Worm (Caenorhabditis elegans) whole organism, L2 larva: Measurements from ENCODE around the gene kin-20.

Experiments used
- F13H6.1 ChIP-seq: sonication (generic microtip); optimal IDR thresholded peaks from 2 replicates; lab custom pipeline; 2016; ENCODE audit warnings: missing genetic modification characterization, missing compliant biosample characterization
- R02D3.7 ChIP-seq: fragments of 150-350 bp; optimal IDR thresholded peaks from 2 replicates; lab custom pipeline; 2014; ENCODE audit warnings: missing biosample characterization, missing genetic modification characterization
- Y55F3AM.14 ChIP-seq: fragments of 200-800 bp; sonication (Bioruptor generic); optimal IDR thresholded peaks from 2 replicates; lab custom pipeline; 2018; ENCODE audit warnings: mild to moderate bottlenecking, missing genetic modification characterization, missing compliant biosample characterization
- ZK546.5 ChIP-seq: sonication (generic microtip); optimal IDR thresholded peaks from 2 replicates; lab custom pipeline; 2017; ENCODE audit warnings: missing biosample characterization, missing genetic modification characterization
- aly-2 ChIP-seq: fragments of 150-350 bp; optimal IDR thresholded peaks from 2 replicates; lab custom pipeline; 2014; ENCODE audit warnings: missing biosample characterization, missing genetic modification characterization
- ama-1 ChIP-seq: fragments of 150-350 bp; optimal IDR thresholded peaks from 2 replicates; lab custom pipeline; 2018; ENCODE audit warnings: inconsistent platforms
- blmp-1 ChIP-seq: sonication (generic microtip); optimal IDR thresholded peaks from 2 replicates; lab custom pipeline; 2017; ENCODE audit warnings: missing genetic modification characterization, mild to moderate bottlenecking, missing compliant biosample characterization, antibody characterized with exemption, moderate library complexity; ENCODE audit not compliant: insufficient read depth
- ceh-16 ChIP-seq: fragments of 150-350 bp; optimal IDR thresholded peaks from 2 replicates; lab custom pipeline; 2014; ENCODE audit warnings: missing biosample characterization, missing genetic modification characterization
- ceh-82 ChIP-seq: fragments of 150-350 bp; optimal IDR thresholded peaks from 2 replicates; lab custom pipeline; 2014; ENCODE audit warnings: missing biosample characterization, missing genetic modification characterization
- egl-27 ChIP-seq: sonication (generic microtip); optimal IDR thresholded peaks from 3 replicates; lab custom pipeline; 2017; ENCODE audit warnings: missing biosample characterization, missing genetic modification reagents, missing genetic modification characterization
- fos-1 ChIP-seq: fragments of 150-350 bp; optimal IDR thresholded peaks from 2 replicates; lab custom pipeline; 2014; ENCODE audit warnings: missing biosample characterization, missing genetic modification characterization
- gmeb-1 ChIP-seq: fragments of 150-350 bp; optimal IDR thresholded peaks from 2 replicates; lab custom pipeline; 2014; ENCODE audit warnings: missing biosample characterization, missing genetic modification characterization
- lin-11 ChIP-seq: fragments of 150-350 bp; sonication (generic microtip); optimal IDR thresholded peaks from 2 replicates; lab custom pipeline; 2014; ENCODE audit warnings: missing biosample characterization, missing genetic modification characterization, inconsistent platforms, mixed read lengths
- lin-13 ChIP-seq: fragments of 150-350 bp; optimal IDR thresholded peaks from 2 replicates; lab custom pipeline; 2014; ENCODE audit warnings: missing biosample characterization, missing genetic modification reagents, missing genetic modification characterization
- mdl-1 ChIP-seq, 2 experiments: fragments of 150-350 bp in 1 of 2; sonication (generic microtip) in 1 of 2; optimal IDR thresholded peaks; 2 replicates each; lab custom pipeline; 2017; ENCODE audit warnings: missing biosample characterization in 2 of 2, missing genetic modification characterization in 2 of 2
- nhr-11 ChIP-seq: fragments of 150-350 bp; optimal IDR thresholded peaks from 2 replicates; lab custom pipeline; 2014; ENCODE audit warnings: missing biosample characterization, missing genetic modification characterization
- nhr-129 ChIP-seq: fragments of 150-350 bp; optimal IDR thresholded peaks from 2 replicates; lab custom pipeline; 2014; ENCODE audit warnings: missing biosample characterization, missing genetic modification characterization
- nhr-21 ChIP-seq: fragments of 150-350 bp; optimal IDR thresholded peaks from 2 replicates; lab custom pipeline; 2014; ENCODE audit warnings: missing biosample characterization, missing genetic modification characterization
- nhr-237 ChIP-seq: fragments of 150-350 bp; optimal IDR thresholded peaks from 2 replicates; lab custom pipeline; 2014; ENCODE audit warnings: missing biosample characterization, missing genetic modification characterization
- nhr-25 ChIP-seq: fragments of 150-350 bp; sonication (generic microtip); optimal IDR thresholded peaks from 3 replicates; lab custom pipeline; 2014; ENCODE audit warnings: missing biosample characterization, missing genetic modification characterization
- nhr-6 ChIP-seq: fragments of 150-350 bp; optimal IDR thresholded peaks from 2 replicates; lab custom pipeline; 2014; ENCODE audit warnings: missing biosample characterization, missing genetic modification characterization
- nhr-77 ChIP-seq: fragments of 150-350 bp; optimal IDR thresholded peaks from 2 replicates; lab custom pipeline; 2014; ENCODE audit warnings: missing biosample characterization, missing genetic modification characterization
- peb-1 ChIP-seq: fragments of 150-350 bp; optimal IDR thresholded peaks from 2 replicates; lab custom pipeline; 2014; ENCODE audit warnings: missing biosample characterization, missing genetic modification characterization
- sem-4 ChIP-seq: fragments of 150-350 bp; optimal IDR thresholded peaks from 2 replicates; lab custom pipeline; 2014; ENCODE audit warnings: missing biosample characterization, missing genetic modification reagents, missing genetic modification characterization
- sma-3 ChIP-seq: sonication (generic microtip); optimal IDR thresholded peaks from 2 replicates; lab custom pipeline; 2016; ENCODE audit warnings: missing genetic modification reagents, missing genetic modification characterization, missing compliant biosample characterization
- sma-9 ChIP-seq, 2 experiments: fragments of 150-350 bp in 1 of 2; sonication (generic microtip) in 1 of 2; optimal IDR thresholded peaks; 2 replicates each; lab custom pipeline; 2014 to 2016; ENCODE audit warnings: missing genetic modification characterization in 2 of 2, mild to moderate bottlenecking in 1 of 2, missing biosample characterization in 1 of 2, missing compliant biosample characterization in 1 of 2, missing genetic modification reagents in 1 of 2, moderate library complexity in 1 of 2
- snpc-4 ChIP-seq: fragments of 150-350 bp; optimal IDR thresholded peaks from 2 replicates; lab custom pipeline; 2014; ENCODE audit warnings: missing biosample characterization, missing genetic modification characterization
- unc-55 ChIP-seq: fragments of 150-350 bp; sonication (generic microtip); optimal IDR thresholded peaks from 3 replicates; lab custom pipeline; 2014; ENCODE audit warnings: missing biosample characterization, missing genetic modification reagents, missing genetic modification characterization
- unc-62 ChIP-seq: fragments of 150-350 bp; optimal IDR thresholded peaks from 2 replicates; lab custom pipeline; 2014; ENCODE audit warnings: missing biosample characterization, missing genetic modification reagents, missing genetic modification characterization
- ztf-1 ChIP-seq: fragments of 200-800 bp; sonication (Bioruptor generic); conservative IDR thresholded peaks from 2 replicates; pipeline ENCODE4 v1.3.6; 2022; ENCODE audit warnings: missing genetic modification characterization, missing compliant biosample characterization

The kin-20 gene

ce11 chrX:15274079-15274478, 3.5 kb downstream of the kin-20 start:
- TF ChIP-seq sma-9 (GFP tag; optimal IDR thresholded peaks at IDR 0.05; lab: Kevin White, UChicago) = peak; percentile 53
- TF ChIP-seq sma-9 (tag; optimal IDR thresholded peaks at IDR 0.05; lab: Kevin White, UChicago) = no peak
- TF ChIP-seq sem-4 (tag; lab: Kevin White, UChicago) = peak; percentile 77
- TF ChIP-seq F13H6.1 (tag; lab: Kevin White, UChicago) = peak; percentile 86
- TF ChIP-seq aly-2 (tag; lab: Kevin White, UChicago) = no peak
- peak; percentile 44 for TF ChIP-seq fos-1
- TF ChIP-seq mdl-1 (tag; optimal IDR thresholded peaks at IDR 0.05; lab: Kevin White, UChicago) = peak in 1 of 2 experiments; percentile 53
- peak; percentile 67 for TF ChIP-seq nhr-21 (tag; lab: Kevin White, UChicago)
- peak; percentile 59 for TF ChIP-seq sma-3 (GFP tag; lab: Kevin White, UChicago)
- no peak for TF ChIP-seq ceh-82
- no peak for TF ChIP-seq ama-1 (lab: Kevin White, UChicago)
- no peak for TF ChIP-seq nhr-11 (tag; lab: Kevin White, UChicago)
- TF ChIP-seq peb-1 (tag; lab: Kevin White, UChicago) = no peak
- TF ChIP-seq Y55F3AM.14 (GFP tag; lab: Kevin White, UChicago) = peak; percentile 64
- TF ChIP-seq egl-27 (tag; lab: Kevin White, UChicago) = peak; percentile 17
- TF ChIP-seq blmp-1 (tag; lab: Kevin White, UChicago) = peak; percentile 98
- no peak for TF ChIP-seq gmeb-1 (tag; lab: Kevin White, UChicago)
- peak; percentile 16 for TF ChIP-seq ceh-16 (tag; lab: Kevin White, UChicago)
- TF ChIP-seq nhr-129 (tag; lab: Kevin White, UChicago) = peak; percentile 46
- TF ChIP-seq nhr-25 (tag; lab: Kevin White, UChicago) = peak; percentile 98
- no peak for TF ChIP-seq lin-11 (tag; lab: Kevin White, UChicago)

ce11 chrX:15272925-15273324, 4.6 kb downstream of the kin-20 start:
- TF ChIP-seq F13H6.1 (tag; lab: Kevin White, UChicago) (peak; percentile 0), nhr-25 (tag; lab: Kevin White, UChicago) (peak; percentile 76), snpc-4 (no peak), fos-1 (no peak), blmp-1 (tag; lab: Kevin White, UChicago) (peak; percentile 93), nhr-21 (tag; lab: Kevin White, UChicago) (no peak)

- TF ChIP-seq ztf-1 (GFP tag; lab: Robert Waterston, UW) (no peak), nhr-237 (tag; lab: Kevin White, UChicago) (no peak), sma-9 (GFP tag; optimal IDR thresholded peaks at IDR 0.05; lab: Kevin White, UChicago) (no peak), sma-9 (tag; optimal IDR thresholded peaks at IDR 0.05; lab: Kevin White, UChicago) (no peak), peb-1 (tag; lab: Kevin White, UChicago) (no peak), nhr-21 (tag; lab: Kevin White, UChicago) (no peak), nhr-77 (tag; lab: Kevin White, UChicago) (no peak), R02D3.7 (tag; lab: Kevin White, UChicago) (no peak), nhr-6 (tag; lab: Kevin White, UChicago) (no peak), unc-55 (GFP tag; lab: Kevin White, UChicago) (no peak), mdl-1 (tag; optimal IDR thresholded peaks at IDR 0.05; lab: Kevin White, UChicago) (no peak), gmeb-1 (tag; lab: Kevin White, UChicago) (no peak), ZK546.5 (tag; lab: Kevin White, UChicago) (no peak), unc-62 (GFP tag; lab: Kevin White, UChicago) (no peak), nhr-11 (tag; lab: Kevin White, UChicago) (no peak)
Observed at ce11 chrX:15270656-15271055, 6.9 kb downstream of the kin-20 start.

- TF ChIP-seq nhr-6 (tag; lab: Kevin White, UChicago) (no peak), lin-13 (GFP tag; lab: Kevin White, UChicago) (no peak)
Observed at ce11 chrX:15268461-15268860, 9.1 kb downstream of the kin-20 start.

- TF ChIP-seq sem-4 (tag; lab: Kevin White, UChicago) (peak; percentile 48), sma-9 (GFP tag; optimal IDR thresholded peaks at IDR 0.05; lab: Kevin White, UChicago) (peak; percentile 40), sma-9 (tag; optimal IDR thresholded peaks at IDR 0.05; lab: Kevin White, UChicago) (no peak), ceh-16 (tag; lab: Kevin White, UChicago) (no peak), sma-3 (GFP tag; lab: Kevin White, UChicago) (peak; percentile 11)
- TF ChIP-seq, all 48 proteins: peak for 3
Observed at ce11 chrX:15264593-15264992, 13.0 kb downstream of the kin-20 start.
